Fruit fly (Drosophila melanogaster): ENCODE measurements around the gene CG17145.

- TF ChIP-seq D1 (tag; optimal IDR thresholded peaks at IDR 0.05), result no peak
- no peak for TF ChIP-seq CG34367 (tag; optimal IDR thresholded peaks at IDR 0.05)
- TF ChIP-seq CG10348 (GFP tag; IDR thresholded peaks at IDR 0.05), result no peak
- TF ChIP-seq CG32121 (GFP tag; IDR thresholded peaks at IDR 0.05), result no peak
- TF ChIP-seq EcR (GFP tag; optimal IDR thresholded peaks at IDR 0.05), result no peak
- no peak for TF ChIP-seq CG12605 (GFP tag; IDR thresholded peaks at IDR 0.05)
- TF ChIP-seq fd96Ca (GFP tag; IDR thresholded peaks at IDR 0.05), result no peak
- no peak for TF ChIP-seq CG14655 (GFP tag; optimal IDR thresholded peaks at IDR 0.05)
- no peak for TF ChIP-seq CG13204 (GFP tag; optimal IDR thresholded peaks at IDR 0.05)
These were observed 43.9 kb downstream of the CG17145 start, which contains the start of gene CG32228 for dm6 chr3L:20265514-20265913.

All from whole organism, pupa.